Worm (Caenorhabditis elegans) whole organism, L4/young adult: ENCODE measurements around the gene srx-29.
"Not testable (repeated sequence)": the region's sequence is repeated elsewhere in the genome, so short reads cannot be mapped to it uniquely, and the experiment has no call there.

Source experiments
- W03F9.2 ChIP-seq: fragments of 150-350 bp; optimal IDR thresholded peaks from 2 replicates; lab custom pipeline; 2014; ENCODE audit warnings: missing biosample characterization, missing genetic modification characterization
- dao-5 ChIP-seq: sonication (generic microtip); optimal IDR thresholded peaks from 2 replicates; lab custom pipeline; 2016; ENCODE audit warnings: missing genotype, missing genetic modification characterization, moderate library complexity, missing compliant biosample characterization
- him-1 ChIP-seq: sonication (generic microtip); optimal IDR thresholded peaks from 2 replicates; lab custom pipeline; 2016; ENCODE audit warnings: missing genotype, missing genetic modification reagents, missing genetic modification characterization, missing compliant biosample characterization

The srx-29 gene

ce11 chrV:15698099-15698498 lies at the start of gene srx-29:
TSS of gene srx-29 (minus strand) at chrV:15698199.
- TF ChIP-seq him-1 (tag; lab: Kevin White, UChicago): no peak
- TF ChIP-seq W03F9.2: no peak
- TF ChIP-seq dao-5 (tag; lab: Kevin White, UChicago): no peak

- not testable (repeated sequence) for TF ChIP-seq dao-5 (tag; lab: Kevin White, UChicago); him-1 (tag; lab: Kevin White, UChicago); W03F9.2
These were observed 46.4 kb upstream of the srx-29 start, which contains the start of gene str-19 for ce11 chrV:15744366-15744765. TSS of gene str-19 (minus strand) at chrV:15744466.

DNA sequence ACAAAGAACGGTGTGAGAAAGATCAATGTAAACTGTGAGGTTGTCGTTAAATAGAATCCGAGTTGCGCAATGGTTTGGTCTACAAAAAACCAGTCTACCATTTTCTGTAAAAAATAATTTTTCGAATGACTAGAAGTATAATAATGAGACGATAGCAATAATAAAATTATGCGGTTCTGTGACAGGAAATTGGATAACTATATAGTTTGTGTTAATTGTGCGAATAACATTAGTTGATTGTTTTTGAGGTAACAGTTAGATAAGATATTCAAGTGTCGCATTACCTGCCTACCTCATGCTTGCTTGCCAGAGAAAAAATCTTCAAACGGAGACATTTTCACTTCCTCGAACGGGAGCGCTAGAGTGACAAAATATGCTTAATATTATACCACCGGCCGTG lies 43.9 kb upstream of the srx-29 start, which contains the start of gene str-18:
TSS of gene str-18 (minus strand) at position 101 of the 400 bp plus-strand sequence.
- TF ChIP-seq W03F9.2 (no peak), him-1 (tag; lab: Kevin White, UChicago) (no peak), dao-5 (tag; lab: Kevin White, UChicago) (no peak)

DNA sequence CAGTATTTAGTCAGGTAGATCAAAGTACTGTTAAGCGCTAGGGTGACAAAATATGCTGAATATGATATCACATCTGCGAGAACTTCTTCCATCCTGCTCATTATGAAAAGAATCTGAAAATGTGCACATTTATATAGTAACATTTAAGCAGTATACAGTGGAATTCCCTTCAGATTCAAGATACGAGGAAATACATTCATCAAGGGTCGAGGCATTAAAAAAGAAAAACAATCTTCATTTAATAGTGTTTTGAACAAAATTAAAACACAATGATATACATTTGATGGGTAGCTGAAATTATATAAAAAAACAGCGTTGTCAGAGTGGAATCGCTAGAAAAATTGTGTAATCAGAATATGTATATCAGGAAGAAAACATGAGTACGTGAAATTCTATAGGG lies 37.7 kb upstream of the srx-29 start, which contains the start of gene str-27:
TSS of gene str-27 (minus strand) at position 101 of the 400 bp plus-strand sequence.
- no peak for TF ChIP-seq him-1 (tag; lab: Kevin White, UChicago)
- TF ChIP-seq dao-5 (tag; lab: Kevin White, UChicago): no peak
- TF ChIP-seq W03F9.2: no peak

ce11 chrV:15733568-15733967 lies 35.6 kb upstream of the srx-29 start, which contains the start of gene T23D5.3:
TSS of gene T23D5.3 (minus strand) at chrV:15733668.
- no peak for TF ChIP-seq dao-5 (tag; lab: Kevin White, UChicago)

DNA sequence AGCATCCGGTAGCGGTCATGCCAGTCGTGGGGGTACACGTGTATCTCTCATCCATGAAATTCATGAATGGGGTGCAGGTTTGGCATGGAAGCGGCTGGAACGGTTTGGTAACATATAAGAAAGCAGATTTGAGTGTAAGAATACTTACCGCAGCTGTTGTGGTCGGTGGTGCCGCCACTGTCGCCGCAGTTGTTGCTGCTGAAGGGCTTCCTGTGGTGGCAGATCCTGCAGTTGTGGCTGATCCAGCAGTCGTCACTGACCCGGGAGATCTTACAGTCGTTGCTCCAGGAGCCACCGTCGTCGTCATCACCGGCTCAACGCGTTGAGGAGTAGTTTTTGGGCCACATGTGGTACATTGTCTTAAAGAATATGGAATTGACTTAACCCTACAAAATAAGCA lies 35.0 kb upstream of the srx-29 start:
- TF ChIP-seq dao-5 (tag; lab: Kevin White, UChicago) (no peak), him-1 (tag; lab: Kevin White, UChicago) (no peak), W03F9.2 (no peak)

ce11 chrV:15732209-15732608 lies 34.2 kb upstream of the srx-29 start, which contains the start of gene str-38:
TSS of gene str-38 (minus strand) at chrV:15732309.
- no peak for TF ChIP-seq him-1 (tag; lab: Kevin White, UChicago)
- no peak for TF ChIP-seq W03F9.2
- TF ChIP-seq dao-5 (tag; lab: Kevin White, UChicago): no peak

DNA sequence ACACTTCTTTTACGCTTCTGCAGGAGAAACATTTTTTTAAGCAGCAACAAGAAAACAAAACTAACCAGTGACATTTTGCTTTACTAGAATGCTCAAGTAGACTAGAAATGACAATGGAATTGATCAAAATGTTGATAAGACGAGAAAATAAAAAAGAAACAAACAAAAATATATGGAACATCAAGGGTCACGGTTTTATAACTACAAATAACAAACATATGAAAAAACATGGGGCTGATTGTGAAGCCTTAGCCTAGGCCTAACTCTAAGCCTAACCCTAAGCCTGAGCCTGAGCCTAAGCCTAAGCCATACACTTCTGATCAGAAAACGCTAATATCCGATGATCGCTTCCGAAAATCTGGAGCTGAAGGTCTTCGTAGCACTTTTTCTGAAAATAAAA lies 32.5 kb upstream of the srx-29 start, which contains the start of gene Y6E2A.10:
TSS of gene Y6E2A.10 (minus strand) at position 101 of the 400 bp plus-strand sequence.
- no peak for TF ChIP-seq dao-5 (tag; lab: Kevin White, UChicago)
- no peak for TF ChIP-seq W03F9.2
- TF ChIP-seq him-1 (tag; lab: Kevin White, UChicago): no peak

- TF ChIP-seq him-1 (tag; lab: Kevin White, UChicago): no peak
- TF ChIP-seq dao-5 (tag; lab: Kevin White, UChicago): no peak
- TF ChIP-seq W03F9.2: no peak
These were observed 28.6 kb upstream of the srx-29 start, which contains the start of the genes irld-57 and sfxn-1.3 for ce11 chrV:15726610-15727009. TSS of gene irld-57 (minus strand) at chrV:15726710. TSS of gene sfxn-1.3 (plus strand) at chrV:15726841.

DNA sequence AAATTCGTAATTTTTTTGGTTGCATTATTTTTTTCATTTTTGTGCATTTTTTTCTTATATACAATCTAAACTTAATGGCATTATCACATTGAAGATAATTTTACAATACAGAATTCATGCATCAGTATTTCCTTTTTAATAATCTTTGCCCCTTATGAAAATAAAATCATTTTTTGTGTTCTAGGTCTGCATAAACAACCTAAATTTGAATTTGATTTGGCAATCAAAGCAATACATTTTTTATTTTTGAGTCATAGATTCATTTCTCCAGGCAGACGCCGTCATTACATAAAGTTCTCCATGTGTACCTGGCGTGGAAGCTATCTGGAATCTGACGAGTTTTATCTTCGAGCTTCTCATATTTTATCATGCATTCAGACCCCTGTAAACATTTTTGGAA lies 23.9 kb upstream of the srx-29 start, which contains the start of gene srh-140:
TSS of gene srh-140 (plus strand) at position 301 of the 400 bp plus-strand sequence.
- TF ChIP-seq W03F9.2: no peak
- TF ChIP-seq dao-5 (tag; lab: Kevin White, UChicago): no peak
- no peak for TF ChIP-seq him-1 (tag; lab: Kevin White, UChicago)

ce11 chrV:15721431-15721830 lies 23.4 kb upstream of the srx-29 start:
- TF ChIP-seq him-1 (tag; lab: Kevin White, UChicago) (no peak), dao-5 (tag; lab: Kevin White, UChicago) (no peak), W03F9.2 (no peak)

- TF ChIP-seq him-1 (tag; lab: Kevin White, UChicago) (no peak), W03F9.2 (no peak), dao-5 (tag; lab: Kevin White, UChicago) (no peak)
These were observed 21.6 kb upstream of the srx-29 start, which contains the start of gene Y6E2A.7 for ce11 chrV:15719570-15719969. TSS of gene Y6E2A.7 (plus strand) at chrV:15719870.

DNA sequence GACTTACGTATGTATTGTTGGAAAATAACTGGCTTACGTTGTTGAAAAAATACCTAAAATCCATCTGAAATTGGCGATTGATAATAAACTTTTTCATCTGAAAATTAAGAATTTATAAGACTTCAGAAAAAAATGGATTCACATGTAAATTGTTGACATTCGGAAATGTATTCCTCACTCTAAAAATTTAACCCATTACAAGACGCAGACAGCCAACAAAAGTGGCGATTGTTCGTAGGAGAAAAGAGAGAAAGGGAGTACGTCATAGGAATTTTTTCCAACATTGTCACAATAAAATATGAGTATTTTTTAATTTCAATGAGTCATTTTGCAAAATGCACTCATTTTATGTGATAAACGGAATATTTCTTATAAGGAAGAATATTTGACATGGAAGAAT lies 20.6 kb upstream of the srx-29 start, which contains the start of gene Y6E2A.5:
TSS of gene Y6E2A.5 (minus strand) at position 101 of the 400 bp plus-strand sequence.
- TF ChIP-seq him-1 (tag; lab: Kevin White, UChicago) (no peak), W03F9.2 (no peak), dao-5 (tag; lab: Kevin White, UChicago) (no peak)

DNA sequence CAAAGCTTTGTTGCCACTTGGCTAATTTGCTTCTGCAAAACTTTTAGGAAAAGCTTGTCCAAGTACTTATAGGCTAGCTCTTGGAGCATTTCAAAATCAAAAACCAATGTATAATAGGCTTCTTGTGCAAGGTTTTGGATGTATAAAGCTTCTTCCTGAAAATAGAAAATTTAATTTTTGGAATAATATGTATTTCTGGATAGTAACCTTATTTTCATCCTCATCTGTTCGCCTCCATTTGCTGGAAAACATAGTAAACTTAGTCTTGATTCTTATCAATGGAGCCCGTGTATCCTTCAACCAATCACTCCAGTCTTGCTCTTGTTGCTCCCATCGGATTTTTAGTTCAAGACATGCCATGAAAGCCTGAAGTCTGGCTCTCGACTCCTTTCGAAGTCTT lies 18.7 kb upstream of the srx-29 start, which contains the start of gene Y6E2A.4:
TSS of gene Y6E2A.4 (minus strand) at position 101 of the 400 bp plus-strand sequence.
- TF ChIP-seq dao-5 (tag; lab: Kevin White, UChicago) (no peak), him-1 (tag; lab: Kevin White, UChicago) (no peak), W03F9.2 (no peak)
